Worm (Caenorhabditis elegans) whole organism, mixed stage, embryonic: ENCODE data around the gene Y39A1A.17.

Experiments used
- M03D4.4 ChIP-seq: sonication (generic microtip); optimal IDR thresholded peaks from 2 replicates; lab custom pipeline; 2017; ENCODE audit warnings: mild to moderate bottlenecking, missing genetic modification characterization, missing compliant biosample characterization
- bed-3 ChIP-seq: fragments of 200-800 bp; sonication (Bioruptor generic); optimal IDR thresholded peaks from 3 replicates; lab custom pipeline; 2018; ENCODE audit warnings: mild to moderate bottlenecking, missing genetic modification characterization, moderate library complexity, missing compliant biosample characterization
- blmp-1 ChIP-seq: fragments of 150-350 bp; optimal IDR thresholded peaks from 2 replicates; lab custom pipeline; 2014; ENCODE audit warnings: missing biosample characterization, missing genetic modification characterization
- ceh-39 ChIP-seq: fragments of 150-350 bp; optimal IDR thresholded peaks from 2 replicates; lab custom pipeline; 2014; ENCODE audit warnings: missing biosample characterization, missing genetic modification characterization
- ceh-43 ChIP-seq: fragments of 200-800 bp; sonication (Bioruptor generic); optimal IDR thresholded peaks from 2 replicates; lab custom pipeline; 2018; ENCODE audit warnings: mild to moderate bottlenecking, missing genetic modification characterization, moderate library complexity, missing compliant biosample characterization
- ceh-83 ChIP-seq: fragments of 200-800 bp; sonication (Bioruptor generic); optimal IDR thresholded peaks from 2 replicates; lab custom pipeline; 2018; ENCODE audit warnings: mild to moderate bottlenecking, missing genetic modification characterization, missing compliant biosample characterization
- ces-1 ChIP-seq: fragments of 150-350 bp; optimal IDR thresholded peaks from 2 replicates; lab custom pipeline; 2014; ENCODE audit warnings: missing biosample characterization, missing genetic modification reagents, missing genetic modification characterization
- cnd-1 ChIP-seq: fragments of 200-800 bp; sonication (Bioruptor generic); optimal IDR thresholded peaks from 2 replicates; lab custom pipeline; 2018; ENCODE audit warnings: mild to moderate bottlenecking, missing genetic modification characterization, missing compliant biosample characterization
- drap-1 ChIP-seq: fragments of 200-800 bp; sonication (Bioruptor generic); optimal IDR thresholded peaks from 3 replicates; lab custom pipeline; 2018; ENCODE audit warnings: mild to moderate bottlenecking, missing genetic modification characterization, missing compliant biosample characterization
- elt-1 ChIP-seq: sonication (generic microtip); optimal IDR thresholded peaks from 2 replicates; lab custom pipeline; 2017; ENCODE audit warnings: missing genetic modification characterization, mild to moderate bottlenecking, missing compliant biosample characterization, antibody characterized with exemption, moderate library complexity, borderline replicate concordance; ENCODE audit not compliant: insufficient read depth
- elt-3 ChIP-seq: fragments of 150-350 bp; optimal IDR thresholded peaks from 2 replicates; lab custom pipeline; 2014; ENCODE audit warnings: missing biosample characterization, missing genetic modification characterization
- flh-1 ChIP-seq: fragments of 200-800 bp; sonication (Bioruptor generic); optimal IDR thresholded peaks from 2 replicates; lab custom pipeline; 2018; ENCODE audit warnings: mild to moderate bottlenecking, missing genetic modification characterization, moderate library complexity, missing compliant biosample characterization
- ham-2 ChIP-seq: fragments of 200-800 bp; sonication (Bioruptor generic); optimal IDR thresholded peaks from 2 replicates; lab custom pipeline; 2018; ENCODE audit warnings: mild to moderate bottlenecking, missing genetic modification characterization, missing compliant biosample characterization
- hlh-1 ChIP-seq: fragments of 150-350 bp; optimal IDR thresholded peaks from 2 replicates; lab custom pipeline; 2014; ENCODE audit warnings: missing biosample characterization, missing genetic modification reagents, missing genetic modification characterization
- lin-13 ChIP-seq: fragments of 150-350 bp; optimal IDR thresholded peaks from 2 replicates; lab custom pipeline; 2014; ENCODE audit warnings: missing biosample characterization, missing genetic modification characterization
- lin-32 ChIP-seq: fragments of 200-800 bp; sonication (Bioruptor generic); optimal IDR thresholded peaks from 2 replicates; lab custom pipeline; 2018; ENCODE audit warnings: mild to moderate bottlenecking, missing genetic modification characterization, missing compliant biosample characterization
- lsy-2 ChIP-seq: fragments of 150-350 bp; optimal IDR thresholded peaks from 2 replicates; lab custom pipeline; 2014; ENCODE audit warnings: missing biosample characterization, missing genetic modification characterization
- mab-5 ChIP-seq: fragments of 150-350 bp; optimal IDR thresholded peaks from 2 replicates; lab custom pipeline; 2014; ENCODE audit warnings: missing biosample characterization, missing genetic modification characterization
- mep-1 ChIP-seq: fragments of 150-350 bp; optimal IDR thresholded peaks from 2 replicates; lab custom pipeline; 2017; ENCODE audit warnings: missing biosample characterization, missing genetic modification reagents, missing genetic modification characterization, inconsistent platforms
- mls-2 ChIP-seq: sonication (generic microtip); optimal IDR thresholded peaks from 2 replicates; lab custom pipeline; 2016; ENCODE audit warnings: mild to moderate bottlenecking, missing genetic modification characterization, moderate library complexity, missing compliant biosample characterization
- nhr-2 ChIP-seq: fragments of 150-350 bp; optimal IDR thresholded peaks from 2 replicates; lab custom pipeline; 2014; ENCODE audit warnings: missing biosample characterization, missing genetic modification characterization
- nhr-237 ChIP-seq: fragments of 150-350 bp; optimal IDR thresholded peaks from 2 replicates; lab custom pipeline; 2014; ENCODE audit warnings: missing biosample characterization, missing genetic modification characterization
- nhr-76 ChIP-seq: sonication (generic microtip); optimal IDR thresholded peaks from 2 replicates; lab custom pipeline; 2017; ENCODE audit warnings: missing biosample characterization, missing genetic modification characterization
- pha-4 ChIP-seq: fragments of 150-350 bp; optimal IDR thresholded peaks from 2 replicates; lab custom pipeline; 2018; ENCODE audit warnings: missing biosample characterization, missing genetic modification reagents, missing genetic modification characterization
- sem-2 ChIP-seq: fragments of 200-800 bp; sonication (Bioruptor generic); optimal IDR thresholded peaks from 2 replicates; lab custom pipeline; 2018; ENCODE audit warnings: mild to moderate bottlenecking, missing genetic modification characterization, missing compliant biosample characterization
- snpc-4 ChIP-seq: fragments of 150-350 bp; optimal IDR thresholded peaks from 2 replicates; lab custom pipeline; 2014; ENCODE audit warnings: missing biosample characterization, missing genetic modification characterization
- sptf-1 ChIP-seq: sonication (generic microtip); optimal IDR thresholded peaks from 2 replicates; lab custom pipeline; 2017; ENCODE audit warnings: mild to moderate bottlenecking, missing genetic modification characterization, moderate library complexity, missing compliant biosample characterization
- tbx-8 ChIP-seq: fragments of 200-800 bp; sonication (Bioruptor generic); optimal IDR thresholded peaks from 2 replicates; lab custom pipeline; 2018; ENCODE audit warnings: mild to moderate bottlenecking, missing genetic modification characterization, moderate library complexity, missing compliant biosample characterization
- unc-120 ChIP-seq: sonication (generic microtip); optimal IDR thresholded peaks from 2 replicates; lab custom pipeline; 2017; ENCODE audit warnings: missing genetic modification characterization, missing compliant biosample characterization; ENCODE audit not compliant: poor library complexity, severe bottlenecking
- unc-39 ChIP-seq: fragments of 150-350 bp; optimal IDR thresholded peaks from 2 replicates; lab custom pipeline; 2014; ENCODE audit warnings: missing biosample characterization, missing genetic modification characterization
- unc-62 ChIP-seq: fragments of 150-350 bp; optimal IDR thresholded peaks from 2 replicates; lab custom pipeline; 2014; ENCODE audit warnings: missing biosample characterization, missing genetic modification reagents, missing genetic modification characterization
- zip-8 ChIP-seq: fragments of 150-350 bp; optimal IDR thresholded peaks from 2 replicates; lab custom pipeline; 2014; ENCODE audit warnings: missing biosample characterization, missing genetic modification characterization
- ztf-11 ChIP-seq: fragments of 150-350 bp; optimal IDR thresholded peaks from 2 replicates; lab custom pipeline; 2014; ENCODE audit warnings: missing biosample characterization, missing genetic modification characterization

Gene Y39A1A.17

ce11 chrIII:10691019-10691418, at the start of gene Y39A1A.17:
Gene Y39A1A.17 (minus strand): TSS chrIII:10691119.
- TF ChIP-seq flh-1 (GFP tag; lab: Kevin White, UChicago) (no peak), lin-32 (GFP tag; lab: Kevin White, UChicago) (no peak), ham-2 (no peak), lsy-2 (tag; lab: Kevin White, UChicago) (no peak), unc-39 (tag; lab: Kevin White, UChicago) (no peak), ceh-43 (GFP tag; lab: Kevin White, UChicago) (no peak), sptf-1 (tag; lab: Kevin White, UChicago) (no peak), nhr-76 (tag; lab: Kevin White, UChicago) (no peak)

- no peak for TF ChIP-seq elt-1 (tag; lab: Kevin White, UChicago)
- TF ChIP-seq nhr-237: no peak
- no peak for TF ChIP-seq lin-13
- TF ChIP-seq ceh-39 (tag; lab: Kevin White, UChicago): no peak
- no peak for TF ChIP-seq bed-3 (GFP tag; lab: Kevin White, UChicago)
- no peak for TF ChIP-seq mep-1
- TF ChIP-seq ceh-83 (GFP tag; lab: Kevin White, UChicago): no peak
- no peak for TF ChIP-seq ham-2
- TF ChIP-seq tbx-8 (GFP tag; lab: Kevin White, UChicago): no peak
- no peak for TF ChIP-seq nhr-76 (tag; lab: Kevin White, UChicago)
- TF ChIP-seq blmp-1 (tag; lab: Kevin White, UChicago): no peak
- TF ChIP-seq snpc-4: no peak
Observed at ce11 chrIII:10740518-10740917, 49.6 kb upstream of the Y39A1A.17 start, which contains the start of gene K01G5.8. Gene K01G5.8 (minus strand): TSS chrIII:10740772.

ce11 chrIII:10739902-10740301, 49.0 kb upstream of the Y39A1A.17 start:
- TF ChIP-seq nhr-237: peak; percentile 40
- peak; percentile 52 for TF ChIP-seq ces-1
- TF ChIP-seq unc-120 (tag; lab: Kevin White, UChicago): peak; percentile 74
- no peak for TF ChIP-seq zip-8 (tag; lab: Kevin White, UChicago)
- TF ChIP-seq ham-2: peak; percentile 22
- peak; percentile 6 for TF ChIP-seq mls-2 (tag; lab: Kevin White, UChicago)
- TF ChIP-seq M03D4.4: no peak
- TF ChIP-seq mep-1: peak; percentile 11
- peak; percentile 26 for TF ChIP-seq sptf-1 (tag; lab: Kevin White, UChicago)
- no peak for TF ChIP-seq cnd-1 (tag; lab: Kevin White, UChicago)

ce11 chrIII:10739455-10739854, 48.5 kb upstream of the Y39A1A.17 start, which contains the start of gene smap-1:
Gene smap-1 (minus strand): TSS chrIII:10739792.
- TF ChIP-seq lsy-2 (tag; lab: Kevin White, UChicago): no peak

ce11 chrIII:10738081-10738480, 47.2 kb upstream of the Y39A1A.17 start:
- no peak for TF ChIP-seq drap-1 (GFP tag; lab: Kevin White, UChicago)
- no peak for TF ChIP-seq pha-4 (tag; lab: Kevin White, UChicago)
- no peak for TF ChIP-seq unc-62 (GFP tag; lab: Kevin White, UChicago)
- no peak for TF ChIP-seq lin-13
- no peak for TF ChIP-seq elt-3 (tag; lab: Kevin White, UChicago)
- TF ChIP-seq nhr-2 (tag; lab: Kevin White, UChicago): no peak
- no peak for TF ChIP-seq blmp-1 (tag; lab: Kevin White, UChicago)
- TF ChIP-seq mep-1: no peak
- no peak for TF ChIP-seq lsy-2 (tag; lab: Kevin White, UChicago)
- no peak for TF ChIP-seq unc-39 (tag; lab: Kevin White, UChicago)
- TF ChIP-seq, all 35 proteins: peak for 0

- no peak for TF ChIP-seq mab-5 (tag; lab: Kevin White, UChicago)
- no peak for TF ChIP-seq bed-3 (GFP tag; lab: Kevin White, UChicago)
- no peak for TF ChIP-seq ces-1
- no peak for TF ChIP-seq ceh-43 (GFP tag; lab: Kevin White, UChicago)
- no peak for TF ChIP-seq hlh-1 (tag; lab: Kevin White, UChicago)
- TF ChIP-seq ceh-39 (tag; lab: Kevin White, UChicago): no peak
- no peak for TF ChIP-seq tbx-8 (GFP tag; lab: Kevin White, UChicago)
- TF ChIP-seq flh-1 (GFP tag; lab: Kevin White, UChicago): no peak
- TF ChIP-seq snpc-4: no peak
- TF ChIP-seq drap-1 (GFP tag; lab: Kevin White, UChicago): no peak
- no peak for TF ChIP-seq elt-3 (tag; lab: Kevin White, UChicago)
- no peak for TF ChIP-seq sem-2 (GFP tag; lab: Kevin White, UChicago)
- no peak for TF ChIP-seq ztf-11 (tag; lab: Kevin White, UChicago)
- TF ChIP-seq ceh-83 (GFP tag; lab: Kevin White, UChicago): no peak
- TF ChIP-seq nhr-237: no peak
- TF ChIP-seq mls-2 (tag; lab: Kevin White, UChicago): no peak
- TF ChIP-seq, all 35 proteins: peak for 0
Observed at ce11 chrIII:10736322-10736985, 45.5 kb upstream of the Y39A1A.17 start.
